Fruit fly (Drosophila melanogaster) whole organism, prepupa: ENCODE results near the gene CG1542.

ENCODE experiments used
- CG10631 ChIP-seq: fragments of 200-800 bp; sonication (Bioruptor generic); optimal IDR thresholded peaks from 2 replicates; lab custom pipeline; 2016; ENCODE audit warnings: missing biosample characterization, missing genetic modification characterization
- CG10669 ChIP-seq: fragments of 200-800 bp; sonication (Bioruptor generic); optimal IDR thresholded peaks from 3 replicates; lab custom pipeline; 2018; ENCODE audit warnings: missing biosample characterization, mild to moderate bottlenecking, missing genetic modification characterization, moderate library complexity
- CG3032 ChIP-seq: fragments of 200-800 bp; optimal IDR thresholded peaks from 2 replicates; lab custom pipeline; 2019; ENCODE audit warnings: missing biosample characterization, mild to moderate bottlenecking, missing genetic modification characterization, moderate library complexity
- CG32006 ChIP-seq: fragments of 200-800 bp; sonication (Bioruptor generic); optimal IDR thresholded peaks from 3 replicates; lab custom pipeline; 2017; ENCODE audit warnings: missing biosample characterization, mild to moderate bottlenecking, missing genetic modification characterization
- CG3919 ChIP-seq: fragments of 200-800 bp; sonication (Bioruptor generic); optimal IDR thresholded peaks from 3 replicates; lab custom pipeline; 2016; ENCODE audit warnings: missing biosample characterization, missing genetic modification characterization
- CG4318 ChIP-seq: fragments of 200-800 bp; sonication (Bioruptor generic); optimal IDR thresholded peaks from 3 replicates; lab custom pipeline; 2017; ENCODE audit warnings: missing biosample characterization, mild to moderate bottlenecking, missing genetic modification characterization
- CG6163 ChIP-seq: fragments of 200-800 bp; sonication (Bioruptor generic); IDR thresholded peaks from 3 replicates; pipeline ENCODE4 v1.3.6; 2022; ENCODE audit warnings: missing biosample characterization, missing genetic modification characterization
- CG6276 ChIP-seq: fragments of 200-800 bp; sonication (Bioruptor generic); optimal IDR thresholded peaks from 2 replicates; lab custom pipeline; 2017; ENCODE audit warnings: missing biosample characterization, mild to moderate bottlenecking, missing genetic modification characterization
- CG6792 ChIP-seq: fragments of 200-800 bp; sonication (Bioruptor generic); optimal IDR thresholded peaks from 3 replicates; lab custom pipeline; 2016; ENCODE audit warnings: missing biosample characterization, missing genetic modification characterization
- CG6808 ChIP-seq: fragments of 200-800 bp; sonication (Bioruptor generic); optimal IDR thresholded peaks from 3 replicates; lab custom pipeline; 2017; ENCODE audit warnings: missing biosample characterization, missing genetic modification characterization, mild to moderate bottlenecking, moderate library complexity, missing genetic modification reagents
- CG6854 ChIP-seq: fragments of 200-800 bp; sonication (Bioruptor generic); optimal IDR thresholded peaks from 2 replicates; lab custom pipeline; 2017; ENCODE audit warnings: missing biosample characterization, mild to moderate bottlenecking, missing genetic modification characterization
- CG8119 ChIP-seq: fragments of 200-800 bp; sonication (Bioruptor generic); IDR thresholded peaks from 3 replicates; pipeline ENCODE4 v1.3.6; 2022; ENCODE audit warnings: missing biosample characterization, missing genetic modification characterization
- CG8632 ChIP-seq: fragments of 200-800 bp; sonication (Bioruptor generic); optimal IDR thresholded peaks from 3 replicates; lab custom pipeline; 2016; ENCODE audit warnings: missing biosample characterization, missing genetic modification characterization
- CG9139 ChIP-seq: fragments of 200-800 bp; sonication (Bioruptor generic); optimal IDR thresholded peaks from 3 replicates; lab custom pipeline; 2017; ENCODE audit warnings: missing biosample characterization, mild to moderate bottlenecking, missing genetic modification characterization
- Eip78C ChIP-seq: fragments of 200-800 bp; sonication (Bioruptor generic); peaks from one replicate; lab custom pipeline; 2016; ENCODE audit warnings: missing biosample characterization, missing genetic modification characterization
- Eip93F ChIP-seq: fragments of 200-800 bp; sonication (Bioruptor generic); optimal IDR thresholded peaks from 2 replicates; lab custom pipeline; 2016; ENCODE audit warnings: missing biosample characterization, mild to moderate bottlenecking, missing genetic modification characterization
- Ets96B ChIP-seq: fragments of 200-800 bp; optimal IDR thresholded peaks from 2 replicates; lab custom pipeline; 2019; ENCODE audit warnings: missing biosample characterization, mild to moderate bottlenecking, missing genetic modification characterization, moderate library complexity
- Hr38 ChIP-seq: sonication (Bioruptor generic); optimal IDR thresholded peaks from 2 replicates; lab custom pipeline; 2016; ENCODE audit warnings: missing biosample characterization, missing genetic modification characterization
- Hr4 ChIP-seq: fragments of 200-800 bp; sonication (Bioruptor generic); optimal IDR thresholded peaks from 3 replicates; lab custom pipeline; 2016; ENCODE audit warnings: missing biosample characterization, missing genetic modification characterization
- OdsH ChIP-seq: fragments of 200-800 bp; sonication (Bioruptor generic); optimal IDR thresholded peaks from 3 replicates; lab custom pipeline; 2016; ENCODE audit warnings: missing biosample characterization, missing genetic modification characterization
- Smox ChIP-seq: fragments of 200-800 bp; sonication (Bioruptor generic); optimal IDR thresholded peaks from 3 replicates; lab custom pipeline; 2016; ENCODE audit warnings: missing biosample characterization, missing genetic modification characterization
- Sox14 ChIP-seq: fragments of 200-800 bp; sonication (Bioruptor generic); optimal IDR thresholded peaks from 3 replicates; lab custom pipeline; 2016; ENCODE audit warnings: missing biosample characterization, missing genetic modification characterization
- cyc ChIP-seq: fragments of 200-800 bp; sonication (Bioruptor generic); optimal IDR thresholded peaks from 3 replicates; lab custom pipeline; 2016; ENCODE audit warnings: missing biosample characterization, missing genetic modification characterization
- dsx ChIP-seq: fragments of 200-800 bp; optimal IDR thresholded peaks from 3 replicates; lab custom pipeline; 2019; ENCODE audit warnings: missing biosample characterization, mild to moderate bottlenecking, missing genetic modification characterization, moderate library complexity; ENCODE audit not compliant: poor library complexity, severe bottlenecking
- eg ChIP-seq: fragments of 200-800 bp; sonication (Bioruptor generic); IDR thresholded peaks from 3 replicates; pipeline ENCODE4 v1.3.6; 2022; ENCODE audit warnings: missing biosample characterization, missing genetic modification characterization
- esn ChIP-seq: fragments of 200-800 bp; sonication (Bioruptor generic); optimal IDR thresholded peaks from 2 replicates; lab custom pipeline; 2016; ENCODE audit warnings: missing biosample characterization, mild to moderate bottlenecking, missing genetic modification characterization, moderate library complexity
- fd85E ChIP-seq: fragments of 200-800 bp; sonication (Bioruptor generic); optimal IDR thresholded peaks from 3 replicates; lab custom pipeline; 2016; ENCODE audit warnings: missing biosample characterization, missing genetic modification characterization
- fkh ChIP-seq: fragments of 200-800 bp; sonication (Bioruptor generic); optimal IDR thresholded peaks from 3 replicates; lab custom pipeline; 2017; ENCODE audit warnings: missing biosample characterization, mild to moderate bottlenecking, missing genetic modification characterization, moderate library complexity
- net ChIP-seq: fragments of 200-800 bp; sonication (Bioruptor generic); optimal IDR thresholded peaks from 3 replicates; lab custom pipeline; 2016; ENCODE audit warnings: missing biosample characterization, missing genetic modification characterization
- spab ChIP-seq: fragments of 200-800 bp; sonication (Bioruptor generic); optimal IDR thresholded peaks from 2 replicates; lab custom pipeline; 2017; ENCODE audit warnings: missing biosample characterization, mild to moderate bottlenecking, missing genetic modification characterization, missing genetic modification reagents
- svp ChIP-seq: fragments of 200-800 bp; sonication (Bioruptor generic); peaks from one replicate; lab custom pipeline; 2016; ENCODE audit warnings: missing biosample characterization, missing genetic modification characterization
- vri ChIP-seq: fragments of 200-800 bp; sonication (Bioruptor generic); optimal IDR thresholded peaks from 3 replicates; lab custom pipeline; 2016; ENCODE audit warnings: missing biosample characterization, mild to moderate bottlenecking, missing genetic modification characterization

The CG1542 gene

dm6 chr3R:31213227-31213626 is at the start of gene CG1542, which contains the start of gene Zwilch:
CG1542 (plus strand) TSS chr3R:31213458.
Zwilch (minus strand) TSS chr3R:31213376.
- no peak for TF ChIP-seq CG6163
- TF ChIP-seq OdsH (GFP tag; lab: Kevin White, UChicago): no peak
- no peak for TF ChIP-seq cyc
- TF ChIP-seq vri: no peak
- TF ChIP-seq CG6792 (GFP tag; lab: Kevin White, UChicago): no peak
- TF ChIP-seq Hr4 (GFP tag; lab: Kevin White, UChicago): no peak

dm6 chr3R:31168429-31168828 is 44.8 kb upstream of the CG1542 start:
- TF ChIP-seq eg (GFP tag; lab: Robert Waterston, UW): no peak
- TF ChIP-seq CG8119: no peak
- TF ChIP-seq, all 60 proteins: peak for 0

DNA sequence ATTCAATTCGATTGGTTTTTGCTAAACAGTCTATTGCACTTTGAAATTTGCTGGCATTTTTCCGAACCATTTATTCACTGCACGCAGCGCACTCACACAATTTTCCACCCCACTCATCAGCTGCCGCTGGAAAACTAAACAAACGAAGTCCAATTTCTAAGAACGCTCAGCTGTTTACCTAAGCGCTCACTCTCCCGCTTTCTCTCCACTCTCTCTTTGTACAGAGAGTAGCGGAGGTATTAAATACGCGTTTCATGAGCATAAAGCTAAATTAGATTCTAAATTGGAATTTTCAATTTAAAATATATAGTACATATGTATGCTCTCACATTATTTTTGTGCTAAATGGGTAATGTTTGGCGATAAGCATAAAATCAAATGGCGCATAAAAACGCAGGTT is 44.3 kb upstream of the CG1542 start, which contains the start of gene stops:
stops (minus strand) TSS at position 139 of the 400 bp plus-strand sequence.
- TF ChIP-seq CG6854 (GFP tag; lab: Kevin White, UChicago): no peak
- TF ChIP-seq esn: no peak
- TF ChIP-seq Eip93F (GFP tag; lab: Kevin White, UChicago): no peak
- TF ChIP-seq CG32006 (GFP tag; lab: Kevin White, UChicago): peak; percentile 5
- peak; percentile 42 for TF ChIP-seq svp (GFP tag; lab: Kevin White, UChicago)
- TF ChIP-seq CG8119: no peak
- TF ChIP-seq eg (GFP tag; lab: Robert Waterston, UW): peak; percentile 68; the same call in 2 of the 3 replicates
- TF ChIP-seq Sox14 (GFP tag; lab: Kevin White, UChicago): no peak
- TF ChIP-seq dsx (GFP tag; lab: Kevin White, UChicago): no peak
- TF ChIP-seq fkh (GFP tag; lab: Kevin White, UChicago): peak; percentile 78
- TF ChIP-seq CG6808 (GFP tag; lab: Kevin White, UChicago): no peak
- TF ChIP-seq CG10669 (GFP tag; lab: Kevin White, UChicago): no peak
- no peak for TF ChIP-seq spab
- no peak for TF ChIP-seq Hr38 (GFP tag; lab: Kevin White, UChicago)
- 0 out of 3 replicates have a peak, but pooled peaks have one; percentile 18 for TF ChIP-seq CG6163
- TF ChIP-seq net (GFP tag; lab: Kevin White, UChicago): no peak
- peak; percentile 16 for TF ChIP-seq CG6276 (GFP tag; lab: Kevin White, UChicago)

DNA sequence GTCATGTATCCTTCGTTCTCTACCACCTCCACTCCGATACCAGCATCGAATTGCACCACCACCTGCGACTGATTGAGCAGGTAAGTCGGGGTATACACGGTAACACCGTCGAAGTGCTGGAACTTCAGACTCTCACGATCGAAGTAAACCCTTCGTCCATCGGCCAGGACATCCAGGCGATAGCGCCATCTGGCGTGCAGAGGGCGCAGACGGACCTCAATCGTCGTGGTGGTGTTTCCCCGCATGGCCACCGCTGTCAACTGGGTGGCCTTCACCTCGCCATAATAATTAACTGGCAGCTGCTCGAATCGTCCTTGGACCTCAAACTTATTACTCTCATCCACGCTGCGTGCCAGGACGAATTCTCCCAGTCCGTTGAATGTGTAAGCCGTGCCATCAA is 31.4 kb upstream of the CG1542 start:
- TF ChIP-seq CG3032 (tag; lab: Kevin White, UChicago) (no peak), Ets96B (no peak), CG10631 (GFP tag; lab: Kevin White, UChicago) (no peak), CG4318 (GFP tag; lab: Kevin White, UChicago) (no peak), CG9139 (GFP tag; lab: Kevin White, UChicago) (no peak), CG8632 (no peak), fd85E (GFP tag; lab: Kevin White, UChicago) (no peak), eg (GFP tag; lab: Robert Waterston, UW) (no peak), CG6808 (GFP tag; lab: Kevin White, UChicago) (no peak), Smox (GFP tag; lab: Kevin White, UChicago) (no peak), CG6854 (GFP tag; lab: Kevin White, UChicago) (no peak), Hr4 (GFP tag; lab: Kevin White, UChicago) (no peak)

- TF ChIP-seq fd85E (GFP tag; lab: Kevin White, UChicago): no peak
- no peak for TF ChIP-seq CG3919 (GFP tag; lab: Kevin White, UChicago)
These were observed 20.2 kb upstream of the CG1542 start, which contains the start of gene bnk for dm6 chr3R:31193062-31193461. bnk (plus strand) TSS chr3R:31193362.

- TF ChIP-seq Eip93F (GFP tag; lab: Kevin White, UChicago) (peak; percentile 16), Hr4 (GFP tag; lab: Kevin White, UChicago) (no peak), Eip78C (GFP tag; lab: Kevin White, UChicago) (peak; percentile 18), vri (peak; percentile 63), fkh (GFP tag; lab: Kevin White, UChicago) (peak; percentile 67)
These were observed 18.6 kb upstream of the CG1542 start for dm6 chr3R:31194627-31195026.
